Comparison of ENCODE assay signal across 1 fruit fly cellular context in genomic region chr3L:16128481-16128972, dm6.
A peak's percentile ranks its signal among the peaks of the same experiment; 100 is the strongest.
TF ChIP-seq lines count a peak whose summit lies in the region.

Gene Pgm1 (minus strand): TSS chr3L:16128531.

TF ChIP-seq in whole organism, embryonic, 481 proteins besides CTCF, POLR2A, EP300 and RAD21 (continued from another document and continues in another):
- TF ChIP-seq CG3407 (GFP tag; optimal IDR thresholded peaks at IDR 0.05; lab: Kevin White, UChicago) = peak; percentile 64
- TF ChIP-seq CG10321 (GFP tag; IDR thresholded peaks at IDR 0.05; lab: Robert Waterston, UW) = no peak
- TF ChIP-seq CG2889 (GFP tag; IDR thresholded peaks at IDR 0.05; lab: Robert Waterston, UW) = peak; percentile 69; the same call in 2 of the 3 replicates
- TF ChIP-seq Aef1 (GFP tag; IDR thresholded peaks at IDR 0.05; lab: Robert Waterston, UW) = peak; percentile 70
- TF ChIP-seq Doc2 (GFP tag; IDR thresholded peaks at IDR 0.05; lab: Robert Waterston, UW) = no peak
- peak; percentile 61 for TF ChIP-seq CG1647 (GFP tag; optimal IDR thresholded peaks at IDR 0.05; lab: Kevin White, UChicago)
- peak; percentile 77 for TF ChIP-seq CG32532 (GFP tag; IDR thresholded peaks at IDR 0.05; lab: Robert Waterston, UW)
- peak; percentile 64 for TF ChIP-seq Fer2 (tag; optimal IDR thresholded peaks at IDR 0.05; lab: Kevin White, UChicago)
- no peak for TF ChIP-seq lov (optimal IDR thresholded peaks at IDR 0.05; lab: Kevin White, UChicago)
- 0 out of 3 replicates have a peak, but pooled peaks have one; percentile 38 for TF ChIP-seq lov (GFP tag; IDR thresholded peaks at IDR 0.05; lab: Robert Waterston, UW)
- peak; percentile 75 for TF ChIP-seq CG17359 (tag; optimal IDR thresholded peaks at IDR 0.05; lab: Kevin White, UChicago)
- peak; percentile 85 for TF ChIP-seq fu2 (GFP tag; optimal IDR thresholded peaks at IDR 0.05; lab: Kevin White, UChicago)
- peak; percentile 97 for TF ChIP-seq CG12769 (tag; optimal IDR thresholded peaks at IDR 0.05; lab: Kevin White, UChicago)
- no peak for TF ChIP-seq Sin3A (optimal IDR thresholded peaks at IDR 0.05; lab: Kevin White, UChicago)
- TF ChIP-seq CG9727 (GFP tag; optimal IDR thresholded peaks at IDR 0.05; lab: Kevin White, UChicago) = peak; percentile 76
- TF ChIP-seq CG13424 (tag; optimal IDR thresholded peaks at IDR 0.05; lab: Kevin White, UChicago) = peak; percentile 73
- TF ChIP-seq dm (GFP tag; optimal IDR thresholded peaks at IDR 0.05; lab: Kevin White, UChicago) = peak; percentile 77
- no peak for TF ChIP-seq CG4328 (GFP tag; optimal IDR thresholded peaks at IDR 0.05; lab: Kevin White, UChicago)
- peak; percentile 50 for TF ChIP-seq kah (GFP tag; optimal IDR thresholded peaks at IDR 0.05; lab: Kevin White, UChicago)
- TF ChIP-seq CG12659 (GFP tag; optimal IDR thresholded peaks at IDR 0.05; lab: Kevin White, UChicago) = peak; percentile 87
- peak; percentile 66; the same call in 1 of the 2 replicates for TF ChIP-seq ranshi (GFP tag; IDR thresholded peaks at IDR 0.05; lab: Robert Waterston, UW)
- TF ChIP-seq eyg (GFP tag; optimal IDR thresholded peaks at IDR 0.05; lab: Kevin White, UChicago) = peak; percentile 71
- TF ChIP-seq gsb (GFP tag; IDR thresholded peaks at IDR 0.05; lab: Robert Waterston, UW) = peak; percentile 50; the same call in 1 of the 2 replicates
- no peak for TF ChIP-seq pan (optimal IDR thresholded peaks at IDR 0.05; lab: Kevin White, UChicago)
- TF ChIP-seq pan (GFP tag; optimal IDR thresholded peaks at IDR 0.05 in 1 of 2, IDR thresholded peaks at IDR 0.05 in 1 of 2) = peak in 1 of 2 experiments; percentile 85
- TF ChIP-seq usp (GFP tag; optimal IDR thresholded peaks at IDR 0.05; lab: Kevin White, UChicago) = no peak
- TF ChIP-seq CG6654 (GFP tag; optimal IDR thresholded peaks at IDR 0.05; lab: Kevin White, UChicago) = peak; percentile 50
- TF ChIP-seq CG17361 (GFP tag; IDR thresholded peaks at IDR 0.05; lab: Robert Waterston, UW) = peak; percentile 71
- no peak; the same call in 1 of the 2 replicates for TF ChIP-seq ssp (GFP tag; IDR thresholded peaks at IDR 0.05; lab: Robert Waterston, UW)
- TF ChIP-seq CG2712 (tag; optimal IDR thresholded peaks at IDR 0.05; lab: Kevin White, UChicago) = peak; percentile 77
- TF ChIP-seq CG6254 (GFP tag; optimal IDR thresholded peaks at IDR 0.05; lab: Kevin White, UChicago) = peak; percentile 45
- peak; percentile 89 to 90 for TF ChIP-seq dpn (GFP tag; optimal IDR thresholded peaks at IDR 0.05; lab: Kevin White, UChicago)
- TF ChIP-seq tll (GFP tag; optimal IDR thresholded peaks at IDR 0.05; lab: Kevin White, UChicago) = peak in 1 of 2 experiments; percentile 74
- TF ChIP-seq D19A (tag; optimal IDR thresholded peaks at IDR 0.05; lab: Kevin White, UChicago) = peak; percentile 64
- TF ChIP-seq CG2202 (tag; optimal IDR thresholded peaks at IDR 0.05; lab: Kevin White, UChicago) = peak; percentile 54
- no peak for TF ChIP-seq br (optimal IDR thresholded peaks at IDR 0.05; lab: Kevin White, UChicago)
- no peak for TF ChIP-seq aop (GFP tag; IDR thresholded peaks at IDR 0.05; lab: Robert Waterston, UW)
- TF ChIP-seq run (tag; optimal IDR thresholded peaks at IDR 0.05; lab: Kevin White, UChicago) = peak; percentile 78
- TF ChIP-seq CG4282 (GFP tag; optimal IDR thresholded peaks at IDR 0.05; lab: Kevin White, UChicago) = peak; percentile 87
- peak; percentile 42; the same call in 2 of the 3 replicates for TF ChIP-seq CG6175 (GFP tag; IDR thresholded peaks at IDR 0.05; lab: Robert Waterston, UW)
- TF ChIP-seq ci (GFP tag; IDR thresholded peaks at IDR 0.05; lab: Robert Waterston, UW) = peak; percentile 79
- TF ChIP-seq grn (GFP tag; optimal IDR thresholded peaks at IDR 0.05; lab: Kevin White, UChicago) = peak; percentile 96
- TF ChIP-seq salm (tag; optimal IDR thresholded peaks at IDR 0.05; lab: Kevin White, UChicago) = peak; percentile 63
- TF ChIP-seq sqz (GFP tag; optimal IDR thresholded peaks at IDR 0.05; lab: Kevin White, UChicago) = no peak
- TF ChIP-seq twi (tag; optimal IDR thresholded peaks at IDR 0.05; lab: Kevin White, UChicago) = no peak
- TF ChIP-seq TFAM (GFP tag; optimal IDR thresholded peaks at IDR 0.05; lab: Kevin White, UChicago) = peak; percentile 9
- peak; percentile 97 for TF ChIP-seq mirr (GFP tag; optimal IDR thresholded peaks at IDR 0.05; lab: Kevin White, UChicago)
- no peak for TF ChIP-seq MTF-1 (GFP tag; optimal IDR thresholded peaks at IDR 0.05; lab: Kevin White, UChicago; ENCODE audit: borderline replicate concordance)
- peak; percentile 22 for TF ChIP-seq CG12104 (GFP tag; optimal IDR thresholded peaks at IDR 0.05; lab: Kevin White, UChicago)
- peak; percentile 60 for TF ChIP-seq CG30431 (GFP tag; optimal IDR thresholded peaks at IDR 0.05; lab: Kevin White, UChicago)
- peak; percentile 81 for TF ChIP-seq schlank (tag; optimal IDR thresholded peaks at IDR 0.05; lab: Kevin White, UChicago)
- peak; percentile 55 for TF ChIP-seq CG4707 (GFP tag; optimal IDR thresholded peaks at IDR 0.05; lab: Kevin White, UChicago)
- TF ChIP-seq CG1792 (GFP tag; optimal IDR thresholded peaks at IDR 0.05; lab: Kevin White, UChicago) = peak; percentile 83
- peak; percentile 75 for TF ChIP-seq Awh (GFP tag; IDR thresholded peaks at IDR 0.05; lab: Robert Waterston, UW)
- peak; percentile 82 for TF ChIP-seq Ptx1 (GFP tag; IDR thresholded peaks at IDR 0.05; lab: Robert Waterston, UW)
- peak; percentile 58 for TF ChIP-seq CG33557 (GFP tag; optimal IDR thresholded peaks at IDR 0.05; lab: Kevin White, UChicago)
- TF ChIP-seq CG15601 (tag; optimal IDR thresholded peaks at IDR 0.05; lab: Kevin White, UChicago) = peak; percentile 51
- TF ChIP-seq MESR4 (GFP tag; optimal IDR thresholded peaks at IDR 0.05; lab: Kevin White, UChicago) = peak; percentile 42
- TF ChIP-seq CG18599 (GFP tag; optimal IDR thresholded peaks at IDR 0.05; lab: Kevin White, UChicago) = peak; percentile 90
- TF ChIP-seq Dref (GFP tag; IDR thresholded peaks at IDR 0.05; lab: Robert Waterston, UW) = no peak
- peak; percentile 84 for TF ChIP-seq CG4617 (GFP tag; optimal IDR thresholded peaks at IDR 0.05; lab: Kevin White, UChicago; ENCODE audit: borderline replicate concordance)
- TF ChIP-seq C15 (GFP tag; IDR thresholded peaks at IDR 0.05; lab: Robert Waterston, UW) = no peak; the same call in 2 of the 3 replicates
- TF ChIP-seq CG31365 (tag; optimal IDR thresholded peaks at IDR 0.05; lab: Kevin White, UChicago) = peak; percentile 72
- TF ChIP-seq Lpt (GFP tag; optimal IDR thresholded peaks at IDR 0.05; lab: Kevin White, UChicago) = no peak
- TF ChIP-seq CG14710 (tag; optimal IDR thresholded peaks at IDR 0.05; lab: Kevin White, UChicago) = peak; percentile 45
- peak; percentile 91 for TF ChIP-seq HmgZ (tag; optimal IDR thresholded peaks at IDR 0.05; lab: Kevin White, UChicago)
- peak; percentile 89 for TF ChIP-seq CrebB (tag; optimal IDR thresholded peaks at IDR 0.05; lab: Kevin White, UChicago)
- TF ChIP-seq CG16863 (GFP tag; optimal IDR thresholded peaks at IDR 0.05; lab: Kevin White, UChicago) = peak; percentile 92
- TF ChIP-seq chn (GFP tag; optimal IDR thresholded peaks at IDR 0.05; lab: Kevin White, UChicago) = peak; percentile 89
- TF ChIP-seq CG13894 (tag; optimal IDR thresholded peaks at IDR 0.05; lab: Kevin White, UChicago) = no peak
- 0 out of 2 replicates have a peak, but pooled peaks have one; percentile 24 for TF ChIP-seq CG13287 (GFP tag; IDR thresholded peaks at IDR 0.05; lab: Robert Waterston, UW; ENCODE audit: partially characterized antibody)
- TF ChIP-seq vfl (GFP tag; optimal IDR thresholded peaks at IDR 0.05; lab: Kevin White, UChicago) = peak; percentile 84
- peak; percentile 82 for TF ChIP-seq CG3163 (GFP tag; optimal IDR thresholded peaks at IDR 0.05; lab: Kevin White, UChicago)
- no peak for TF ChIP-seq CG2129 (GFP tag; IDR thresholded peaks at IDR 0.05; lab: Robert Waterston, UW; ENCODE audit: partially characterized antibody)
- TF ChIP-seq CG6683 (GFP tag; optimal IDR thresholded peaks at IDR 0.05; lab: Kevin White, UChicago) = peak; percentile 40
- peak in 1 of 2 experiments; percentile 63 for TF ChIP-seq crp (GFP tag; optimal IDR thresholded peaks at IDR 0.05; lab: Kevin White, UChicago)
- TF ChIP-seq CG12744 (GFP tag; optimal IDR thresholded peaks at IDR 0.05; lab: Kevin White, UChicago) = peak; percentile 82
- peak; percentile 39; the same call in 1 of the 2 replicates for TF ChIP-seq Adf1 (GFP tag; IDR thresholded peaks at IDR 0.05; lab: Robert Waterston, UW)
- 0 out of 3 replicates have a peak, but pooled peaks have one; percentile 33 for TF ChIP-seq CG7357 (GFP tag; IDR thresholded peaks at IDR 0.05; lab: Robert Waterston, UW)
- TF ChIP-seq BtbVII (GFP tag; optimal IDR thresholded peaks at IDR 0.05; lab: Kevin White, UChicago) = peak; percentile 77
- TF ChIP-seq CG43689 (GFP tag; IDR thresholded peaks at IDR 0.05; lab: Robert Waterston, UW) = no peak
- peak; percentile 82 for TF ChIP-seq Drgx (GFP tag; IDR thresholded peaks at IDR 0.05; lab: Robert Waterston, UW)
- TF ChIP-seq CG10209 (GFP tag; optimal IDR thresholded peaks at IDR 0.05; lab: Kevin White, UChicago) = peak; percentile 78
- TF ChIP-seq CG17829 (tag; optimal IDR thresholded peaks at IDR 0.05; lab: Kevin White, UChicago) = peak; percentile 80
- peak; percentile 48 for TF ChIP-seq CG17612 (GFP tag; IDR thresholded peaks at IDR 0.05; lab: Robert Waterston, UW)
- TF ChIP-seq tna (GFP tag; IDR thresholded peaks at IDR 0.05; lab: Robert Waterston, UW; ENCODE audit: partially characterized antibody) = no peak
- no peak for TF ChIP-seq sd (tag; optimal IDR thresholded peaks at IDR 0.05; lab: Kevin White, UChicago)
- no peak for TF ChIP-seq CkIIα-i1 (GFP tag; IDR thresholded peaks at IDR 0.05; lab: Robert Waterston, UW)
- no peak for TF ChIP-seq nau (GFP tag; optimal IDR thresholded peaks at IDR 0.05; lab: Kevin White, UChicago)
- peak; percentile 77 for TF ChIP-seq CG10654 (GFP tag; optimal IDR thresholded peaks at IDR 0.05; lab: Kevin White, UChicago)
- peak; percentile 80 for TF ChIP-seq scrt (GFP tag; optimal IDR thresholded peaks at IDR 0.05; lab: Kevin White, UChicago)
- peak; percentile 81 for TF ChIP-seq Myb (GFP tag; optimal IDR thresholded peaks at IDR 0.05; lab: Kevin White, UChicago)
- no peak for TF ChIP-seq unc-4 (GFP tag; IDR thresholded peaks at IDR 0.05; lab: Robert Waterston, UW; ENCODE audit: partially characterized antibody)
- TF ChIP-seq CG11085 (GFP tag; IDR thresholded peaks at IDR 0.05; lab: Robert Waterston, UW) = peak; percentile 67
- no peak for TF ChIP-seq vnd (GFP tag; IDR thresholded peaks at IDR 0.05; lab: Robert Waterston, UW; ENCODE audit: partially characterized antibody)
- peak; percentile 100 for TF ChIP-seq ERR (GFP tag; optimal IDR thresholded peaks at IDR 0.05; lab: Kevin White, UChicago)
- TF ChIP-seq lbe (GFP tag; optimal IDR thresholded peaks at IDR 0.05; lab: Kevin White, UChicago) = peak; percentile 83
- peak; percentile 81 for TF ChIP-seq Six4 (GFP tag; optimal IDR thresholded peaks at IDR 0.05; lab: Kevin White, UChicago)
- TF ChIP-seq CG3847 (GFP tag; IDR thresholded peaks at IDR 0.05; lab: Robert Waterston, UW) = peak; percentile 60
- TF ChIP-seq CG11560 (tag; IDR thresholded peaks at IDR 0.05; lab: Robert Waterston, UW) = peak; percentile 47; the same call in 1 of the 3 replicates
- no peak for TF ChIP-seq zen2 (GFP tag; IDR thresholded peaks at IDR 0.05; lab: Robert Waterston, UW; ENCODE audit: partially characterized antibody)
- peak; percentile 71 for TF ChIP-seq Gug (GFP tag; IDR thresholded peaks at IDR 0.05; lab: Robert Waterston, UW)
- TF ChIP-seq CG11504 (tag; optimal IDR thresholded peaks at IDR 0.05; lab: Kevin White, UChicago) = peak; percentile 76
- TF ChIP-seq CG13296 (GFP tag; optimal IDR thresholded peaks at IDR 0.05; lab: Kevin White, UChicago) = peak; percentile 86
- TF ChIP-seq slp2 (GFP tag; optimal IDR thresholded peaks at IDR 0.05; lab: Kevin White, UChicago) = peak; percentile 88
- no peak for TF ChIP-seq oc (tag; optimal IDR thresholded peaks at IDR 0.05; lab: Kevin White, UChicago)
- TF ChIP-seq Ada2b (GFP tag; IDR thresholded peaks at IDR 0.05; lab: Robert Waterston, UW) = peak; percentile 68
- TF ChIP-seq Mes4 (GFP tag; optimal IDR thresholded peaks at IDR 0.05; lab: Kevin White, UChicago) = peak; percentile 85
- peak; percentile 83 for TF ChIP-seq az2 (GFP tag; optimal IDR thresholded peaks at IDR 0.05; lab: Kevin White, UChicago)
- TF ChIP-seq CG18011 (GFP tag; optimal IDR thresholded peaks at IDR 0.05; lab: Kevin White, UChicago) = peak; percentile 45
- TF ChIP-seq Dip2 (GFP tag; IDR thresholded peaks at IDR 0.05; lab: Robert Waterston, UW) = 0 out of 2 replicates have a peak, but pooled peaks have one; percentile 22
- TF ChIP-seq bbx (GFP tag; IDR thresholded peaks at IDR 0.05; lab: Robert Waterston, UW; ENCODE audit: partially characterized antibody) = peak; percentile 9; the same call in 1 of the 2 replicates
- peak; percentile 84 for TF ChIP-seq HHEX (GFP tag; optimal IDR thresholded peaks at IDR 0.05; lab: Kevin White, UChicago)
- peak; percentile 98 for TF ChIP-seq CG34376 (GFP tag; optimal IDR thresholded peaks at IDR 0.05; lab: Kevin White, UChicago)
- TF ChIP-seq Fer1 (GFP tag; optimal IDR thresholded peaks at IDR 0.05; lab: Kevin White, UChicago) = peak; percentile 89
- peak; percentile 72 for TF ChIP-seq stc (GFP tag; IDR thresholded peaks at IDR 0.05; lab: Robert Waterston, UW)
- TF ChIP-seq Ssrp (tag; optimal IDR thresholded peaks at IDR 0.05; lab: Kevin White, UChicago) = peak; percentile 65
- peak; percentile 69 for TF ChIP-seq CG2875 (GFP tag; optimal IDR thresholded peaks at IDR 0.05; lab: Kevin White, UChicago)
- TF ChIP-seq CG31224 (GFP tag; IDR thresholded peaks at IDR 0.05; lab: Robert Waterston, UW) = peak; percentile 67
- TF ChIP-seq abd-A (tag; optimal IDR thresholded peaks at IDR 0.05; lab: Kevin White, UChicago) = no peak
- peak; percentile 76 for TF ChIP-seq CG11723 (GFP tag; optimal IDR thresholded peaks at IDR 0.05; lab: Kevin White, UChicago)
- TF ChIP-seq CG32772 (GFP tag; IDR thresholded peaks at IDR 0.05; lab: Robert Waterston, UW) = peak; percentile 63
- peak; percentile 76 for TF ChIP-seq CG14014 (GFP tag; IDR thresholded peaks at IDR 0.05; lab: Robert Waterston, UW)
- TF ChIP-seq bowl (GFP tag; IDR thresholded peaks at IDR 0.05; lab: Robert Waterston, UW) = no peak
- TF ChIP-seq CG17912 (GFP tag; optimal IDR thresholded peaks at IDR 0.05; lab: Kevin White, UChicago) = peak; percentile 16
- TF ChIP-seq CG17568 (GFP tag; optimal IDR thresholded peaks at IDR 0.05; lab: Kevin White, UChicago) = no peak
- no peak for TF ChIP-seq gem (tag; optimal IDR thresholded peaks at IDR 0.05; lab: Kevin White, UChicago)
- TF ChIP-seq Dek (tag; optimal IDR thresholded peaks at IDR 0.05; lab: Kevin White, UChicago) = peak; percentile 68
- peak; percentile 77 for TF ChIP-seq CG10366 (GFP tag; IDR thresholded peaks at IDR 0.05; lab: Robert Waterston, UW)
